Fruit fly (Drosophila melanogaster): Measurements from ENCODE around the gene Irp-1A.

DNA sequence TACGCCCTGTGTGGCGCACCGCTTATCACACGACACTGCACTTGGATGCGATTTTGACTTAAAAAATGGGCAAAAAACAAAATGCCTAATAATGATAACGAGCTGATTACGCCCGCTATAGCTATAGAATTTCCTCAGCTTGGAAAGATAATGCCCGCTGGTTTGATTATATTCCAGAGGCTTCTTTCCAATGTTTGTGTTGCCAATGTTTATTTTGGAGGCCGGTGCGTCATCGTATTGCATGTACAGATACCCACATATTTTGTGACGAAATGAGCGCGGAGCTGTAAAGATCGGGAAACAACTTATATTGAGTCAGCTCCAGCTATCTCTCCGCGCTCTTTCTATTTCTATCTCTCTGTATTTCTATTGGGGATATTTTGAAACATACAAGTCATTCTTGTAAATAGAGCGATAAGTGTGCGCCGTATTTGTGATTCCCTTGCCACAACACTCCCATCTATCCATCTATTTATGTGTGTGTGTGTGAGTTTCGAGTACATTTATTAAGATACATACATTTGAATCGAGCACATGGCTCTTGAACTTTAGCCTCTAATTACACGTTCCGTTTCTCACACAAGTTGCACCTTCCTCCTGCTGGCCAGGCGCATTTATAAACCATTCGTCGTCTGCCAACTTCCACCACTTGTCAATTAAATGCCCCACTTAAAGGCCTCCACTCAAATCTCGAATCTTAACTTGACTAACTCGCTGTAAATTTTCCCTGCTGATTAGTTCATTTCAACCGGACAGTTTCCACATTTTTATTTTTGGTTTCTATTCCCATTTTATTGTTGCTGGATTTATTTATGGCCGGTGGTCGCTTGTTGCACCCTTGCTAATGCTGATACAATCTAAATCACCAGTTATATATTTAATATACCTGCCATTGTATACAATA lies 40.1 kb downstream of the Irp-1A start:
- TF ChIP-seq nau (GFP tag; optimal IDR thresholded peaks at IDR 0.05): no peak
- no peak for TF ChIP-seq pita (GFP tag; optimal IDR thresholded peaks at IDR 0.05)
- no peak for TF ChIP-seq fd3F (GFP tag; optimal IDR thresholded peaks at IDR 0.05)
